Worm (Caenorhabditis elegans) whole organism, young adult: ENCODE measurements around the gene C50F4.1.

Source experiments
- B0336.3 ChIP-seq: fragments of 200-800 bp; sonication (Bioruptor generic); IDR thresholded peaks from 2 replicates; pipeline ENCODE4 v1.3.6; 2022; ENCODE audit warnings: missing genetic modification characterization, missing compliant biosample characterization
- F33H1.4 ChIP-seq: fragments of 200-800 bp; sonication (Bioruptor generic); IDR thresholded peaks from 2 replicates; pipeline ENCODE4 v1.3.6; 2022; ENCODE audit warnings: missing genetic modification reagents, missing genetic modification characterization, missing compliant biosample characterization
- F37B4.10 ChIP-seq: fragments of 200-800 bp; sonication (Bioruptor generic); IDR thresholded peaks from 2 replicates; pipeline ENCODE4 v1.3.6; 2022; ENCODE audit warnings: missing genetic modification characterization, missing compliant biosample characterization
- F39B2.1 ChIP-seq: fragments of 200-800 bp; sonication (Bioruptor generic); IDR thresholded peaks from 2 replicates; pipeline ENCODE4 v1.3.6; 2022; ENCODE audit warnings: missing genetic modification reagents, missing genetic modification characterization, missing compliant biosample characterization
- Y53G8AR.9 ChIP-seq: fragments of 200-800 bp; sonication (Bioruptor generic); conservative IDR thresholded peaks from 2 replicates; pipeline ENCODE4 v1.3.6; 2022; ENCODE audit warnings: missing genetic modification reagents, missing genetic modification characterization, missing compliant biosample characterization
- ama-1 ChIP-seq, 3 experiments: fragments of 150-350 bp in 1 of 3; sonication (generic microtip) in 2 of 3; optimal IDR thresholded peaks; 2 replicates each; lab custom pipeline; 2014 to 2018; ENCODE audit warnings: missing biosample characterization in 2 of 3, missing genetic modification characterization in 2 of 3, missing genetic modification reagents in 2 of 3
- egrh-3 ChIP-seq: fragments of 200-800 bp; sonication (Bioruptor generic); IDR thresholded peaks from 2 replicates; pipeline ENCODE4 v1.3.6; 2022; ENCODE audit warnings: missing genetic modification reagents, missing genetic modification characterization, missing compliant biosample characterization
- lir-1 ChIP-seq: fragments of 200-800 bp; sonication (Bioruptor generic); conservative IDR thresholded peaks from 2 replicates; pipeline ENCODE4 v1.3.6; 2022; ENCODE audit warnings: missing genetic modification reagents, missing genetic modification characterization, missing compliant biosample characterization
- lsl-1 ChIP-seq: fragments of 200-800 bp; sonication (Bioruptor generic); optimal IDR thresholded peaks from 2 replicates; lab custom pipeline; 2018; ENCODE audit warnings: mild to moderate bottlenecking, missing genetic modification characterization, moderate library complexity, missing compliant biosample characterization
- madf-8 ChIP-seq: fragments of 200-800 bp; sonication (Bioruptor generic); conservative IDR thresholded peaks from 2 replicates; pipeline ENCODE4 v1.3.6; 2022; ENCODE audit warnings: missing genetic modification reagents, missing genetic modification characterization, missing compliant biosample characterization
- nhr-90 ChIP-seq: sonication (generic microtip); optimal IDR thresholded peaks from 2 replicates; lab custom pipeline; 2016; ENCODE audit warnings: missing genotype, mild to moderate bottlenecking, missing genetic modification characterization, missing compliant biosample characterization
- pha-4 ChIP-seq: fragments of 150-350 bp; sonication (generic microtip); optimal IDR thresholded peaks from 2 replicates; lab custom pipeline; 2014; ENCODE audit warnings: missing biosample characterization, missing genetic modification reagents, missing genetic modification characterization
- snpc-1.3 ChIP-seq: sonication (generic microtip); optimal IDR thresholded peaks from 2 replicates; lab custom pipeline; 2017; ENCODE audit warnings: missing genetic modification characterization, mild to moderate bottlenecking, missing compliant biosample characterization, antibody characterized with exemption, moderate library complexity, missing genotype, missing genetic modification reagents; ENCODE audit not compliant: insufficient read depth
- snpc-3.4 ChIP-seq: sonication (generic microtip); optimal IDR thresholded peaks from 2 replicates; lab custom pipeline; 2017; ENCODE audit warnings: missing genetic modification characterization, mild to moderate bottlenecking, missing compliant biosample characterization, antibody characterized with exemption, moderate library complexity, missing genotype, missing genetic modification reagents

ce11 chrV:9550313-9550712 is 23.7 kb downstream of the C50F4.1 start, which contains the start of gene ehbp-1:
- TF ChIP-seq snpc-1.3 (tag; lab: Kevin White, UChicago) = no peak
- TF ChIP-seq pha-4 = no peak
- TF ChIP-seq F37B4.10 (GFP tag; lab: Robert Waterston, UW) = no peak
- TF ChIP-seq nhr-90 (tag; lab: Kevin White, UChicago) = no peak
- no peak for TF ChIP-seq egrh-3 (GFP tag; lab: Robert Waterston, UW)
- no peak for TF ChIP-seq B0336.3 (GFP tag; lab: Robert Waterston, UW)
- no peak for TF ChIP-seq F33H1.4 (GFP tag; lab: Robert Waterston, UW)
- TF ChIP-seq snpc-3.4 (tag; lab: Kevin White, UChicago) = no peak
- TF ChIP-seq lir-1 = no peak
- no peak for TF ChIP-seq Y53G8AR.9 (GFP tag; lab: Robert Waterston, UW)
- no peak for TF ChIP-seq madf-8 (GFP tag; lab: Robert Waterston, UW)
- TF ChIP-seq lsl-1 (GFP tag; lab: Kevin White, UChicago) = no peak
- TF ChIP-seq ama-1 (optimal IDR thresholded peaks at IDR 0.05; lab: Kevin White, UChicago) = no peak
- TF ChIP-seq ama-1 (GFP tag; optimal IDR thresholded peaks at IDR 0.05; lab: Kevin White, UChicago) = no peak
- TF ChIP-seq F39B2.1 (GFP tag; lab: Robert Waterston, UW) = no peak
